Worm (Caenorhabditis elegans) whole organism, L2 larva: ENCODE results near the gene F38B6.4.

Experiments
- C34F6.9 ChIP-seq: fragments of 150-350 bp; optimal IDR thresholded peaks from 2 replicates; lab custom pipeline; 2014; ENCODE audit warnings: missing biosample characterization, missing genetic modification characterization
- F13H6.1 ChIP-seq: sonication (generic microtip); optimal IDR thresholded peaks from 2 replicates; lab custom pipeline; 2016; ENCODE audit warnings: missing genetic modification characterization, missing compliant biosample characterization
- ZK546.5 ChIP-seq: sonication (generic microtip); optimal IDR thresholded peaks from 2 replicates; lab custom pipeline; 2017; ENCODE audit warnings: missing biosample characterization, missing genetic modification characterization
- aly-2 ChIP-seq: fragments of 150-350 bp; optimal IDR thresholded peaks from 2 replicates; lab custom pipeline; 2014; ENCODE audit warnings: missing biosample characterization, missing genetic modification characterization
- ama-1 ChIP-seq: fragments of 150-350 bp; optimal IDR thresholded peaks from 2 replicates; lab custom pipeline; 2018; ENCODE audit warnings: inconsistent platforms
- crh-2 ChIP-seq: sonication (generic microtip); optimal IDR thresholded peaks from 2 replicates; lab custom pipeline; 2017; ENCODE audit warnings: missing biosample characterization, missing genetic modification characterization
- dmd-4 ChIP-seq: sonication (generic microtip); optimal IDR thresholded peaks from 2 replicates; lab custom pipeline; 2017; ENCODE audit warnings: missing biosample characterization, missing genetic modification characterization
- fos-1 ChIP-seq: fragments of 150-350 bp; optimal IDR thresholded peaks from 2 replicates; lab custom pipeline; 2014; ENCODE audit warnings: missing biosample characterization, missing genetic modification characterization
- gmeb-1 ChIP-seq: fragments of 150-350 bp; optimal IDR thresholded peaks from 2 replicates; lab custom pipeline; 2014; ENCODE audit warnings: missing biosample characterization, missing genetic modification characterization
- lsy-2 ChIP-seq, 2 experiments: fragments of 150-350 bp in 1 of 2; sonication (generic microtip) in 1 of 2; optimal IDR thresholded peaks; 2 replicates each; lab custom pipeline; 2014 to 2017; ENCODE audit warnings: missing biosample characterization in 2 of 2, missing genetic modification characterization in 2 of 2
- mdl-1 ChIP-seq, 2 experiments: fragments of 150-350 bp in 1 of 2; sonication (generic microtip) in 1 of 2; optimal IDR thresholded peaks; 2 replicates each; lab custom pipeline; 2017; ENCODE audit warnings: missing biosample characterization in 2 of 2, missing genetic modification characterization in 2 of 2
- nhr-11 ChIP-seq: fragments of 150-350 bp; optimal IDR thresholded peaks from 2 replicates; lab custom pipeline; 2014; ENCODE audit warnings: missing biosample characterization, missing genetic modification characterization
- nhr-129 ChIP-seq: fragments of 150-350 bp; optimal IDR thresholded peaks from 2 replicates; lab custom pipeline; 2014; ENCODE audit warnings: missing biosample characterization, missing genetic modification characterization
- nhr-237 ChIP-seq: fragments of 150-350 bp; optimal IDR thresholded peaks from 2 replicates; lab custom pipeline; 2014; ENCODE audit warnings: missing biosample characterization, missing genetic modification characterization
- nhr-25 ChIP-seq: fragments of 150-350 bp; sonication (generic microtip); optimal IDR thresholded peaks from 3 replicates; lab custom pipeline; 2014; ENCODE audit warnings: missing biosample characterization, missing genetic modification characterization
- nhr-6 ChIP-seq: fragments of 150-350 bp; optimal IDR thresholded peaks from 2 replicates; lab custom pipeline; 2014; ENCODE audit warnings: missing biosample characterization, missing genetic modification characterization
- nhr-77 ChIP-seq: fragments of 150-350 bp; optimal IDR thresholded peaks from 2 replicates; lab custom pipeline; 2014; ENCODE audit warnings: missing biosample characterization, missing genetic modification characterization
- sem-4 ChIP-seq: fragments of 150-350 bp; optimal IDR thresholded peaks from 2 replicates; lab custom pipeline; 2014; ENCODE audit warnings: missing biosample characterization, missing genetic modification reagents, missing genetic modification characterization
- skn-1 ChIP-seq: sonication (generic microtip); optimal IDR thresholded peaks from 2 replicates; lab custom pipeline; 2017; ENCODE audit warnings: missing biosample characterization, missing genetic modification characterization
- sma-3 ChIP-seq: sonication (generic microtip); optimal IDR thresholded peaks from 2 replicates; lab custom pipeline; 2016; ENCODE audit warnings: missing genetic modification reagents, missing genetic modification characterization, missing compliant biosample characterization
- sma-9 ChIP-seq, 2 experiments: fragments of 150-350 bp in 1 of 2; sonication (generic microtip) in 1 of 2; optimal IDR thresholded peaks; 2 replicates each; lab custom pipeline; 2014 to 2016; ENCODE audit warnings: missing genetic modification characterization in 2 of 2, mild to moderate bottlenecking in 1 of 2, missing biosample characterization in 1 of 2, missing compliant biosample characterization in 1 of 2, missing genetic modification reagents in 1 of 2, moderate library complexity in 1 of 2
- unc-55 ChIP-seq: fragments of 150-350 bp; sonication (generic microtip); optimal IDR thresholded peaks from 3 replicates; lab custom pipeline; 2014; ENCODE audit warnings: missing biosample characterization, missing genetic modification reagents, missing genetic modification characterization
- zag-1 ChIP-seq: fragments of 150-350 bp; optimal IDR thresholded peaks from 2 replicates; lab custom pipeline; 2014; ENCODE audit warnings: missing biosample characterization, missing genetic modification characterization
- ztf-11 ChIP-seq: sonication (generic microtip); optimal IDR thresholded peaks from 2 replicates; lab custom pipeline; 2017; ENCODE audit warnings: missing biosample characterization, missing genetic modification characterization
- ztf-4 ChIP-seq: fragments of 150-350 bp; optimal IDR thresholded peaks from 2 replicates; lab custom pipeline; 2014; ENCODE audit warnings: missing biosample characterization, missing genetic modification characterization

Gene F38B6.4

ce11 chrX:6722966-6723365, 48.3 kb downstream of the F38B6.4 start, which contains the start of gene smf-1:
Gene smf-1 (minus strand): TSS chrX:6723066.
- no peak for TF ChIP-seq gmeb-1
- no peak for TF ChIP-seq dmd-4 (tag; lab: Kevin White, UChicago)
- TF ChIP-seq nhr-25 = peak; percentile 10
- TF ChIP-seq nhr-77 (tag; lab: Kevin White, UChicago) = no peak
- no peak for TF ChIP-seq nhr-11 (tag; lab: Kevin White, UChicago)
- no peak for TF ChIP-seq aly-2 (tag; lab: Kevin White, UChicago)
- no peak for TF ChIP-seq ZK546.5 (tag; lab: Kevin White, UChicago)

ce11 chrX:6725260-6725718, 50.6 kb downstream of the F38B6.4 start, which contains the start of gene slc-25A10:
Gene slc-25A10 (minus strand): TSS chrX:6725668.
- TF ChIP-seq nhr-6 (tag; lab: Kevin White, UChicago) (no peak), nhr-237 (tag; lab: Kevin White, UChicago) (no peak), F13H6.1 (no peak), sem-4 (tag; lab: Kevin White, UChicago) (no peak)
- TF ChIP-seq, all 48 proteins: peak for 0

- peak; percentile 33 for TF ChIP-seq C34F6.9
- no peak for TF ChIP-seq lsy-2 (tag; optimal IDR thresholded peaks at IDR 0.05; lab: Kevin White, UChicago)
- peak; percentile 38 for TF ChIP-seq nhr-129
- TF ChIP-seq ztf-11 (tag; lab: Kevin White, UChicago) = no peak
- TF ChIP-seq ZK546.5 (tag; lab: Kevin White, UChicago) = no peak
- TF ChIP-seq skn-1 (tag; lab: Kevin White, UChicago) = no peak
- peak; percentile 55 for TF ChIP-seq unc-55
- no peak for TF ChIP-seq ztf-4 (tag; lab: Kevin White, UChicago)
- TF ChIP-seq sma-9 (GFP tag; optimal IDR thresholded peaks at IDR 0.05; lab: Kevin White, UChicago) = peak; percentile 26
- no peak for TF ChIP-seq sma-9 (tag; optimal IDR thresholded peaks at IDR 0.05; lab: Kevin White, UChicago)
- TF ChIP-seq sma-3 = no peak
- TF ChIP-seq ama-1 (lab: Kevin White, UChicago) = no peak
- TF ChIP-seq mdl-1 (tag; optimal IDR thresholded peaks at IDR 0.05; lab: Kevin White, UChicago) = peak; percentile 65 to 70
- TF ChIP-seq zag-1 (tag; lab: Kevin White, UChicago) = no peak
- TF ChIP-seq fos-1 = peak; percentile 23
- no peak for TF ChIP-seq F13H6.1
- TF ChIP-seq crh-2 (tag; lab: Kevin White, UChicago) = peak; percentile 42
These were observed 54.2 kb downstream of the F38B6.4 start for ce11 chrX:6728820-6729396.
